Fruit fly (Drosophila melanogaster): ENCODE results near the gene GAA1.

The GAA1 gene

DNA sequence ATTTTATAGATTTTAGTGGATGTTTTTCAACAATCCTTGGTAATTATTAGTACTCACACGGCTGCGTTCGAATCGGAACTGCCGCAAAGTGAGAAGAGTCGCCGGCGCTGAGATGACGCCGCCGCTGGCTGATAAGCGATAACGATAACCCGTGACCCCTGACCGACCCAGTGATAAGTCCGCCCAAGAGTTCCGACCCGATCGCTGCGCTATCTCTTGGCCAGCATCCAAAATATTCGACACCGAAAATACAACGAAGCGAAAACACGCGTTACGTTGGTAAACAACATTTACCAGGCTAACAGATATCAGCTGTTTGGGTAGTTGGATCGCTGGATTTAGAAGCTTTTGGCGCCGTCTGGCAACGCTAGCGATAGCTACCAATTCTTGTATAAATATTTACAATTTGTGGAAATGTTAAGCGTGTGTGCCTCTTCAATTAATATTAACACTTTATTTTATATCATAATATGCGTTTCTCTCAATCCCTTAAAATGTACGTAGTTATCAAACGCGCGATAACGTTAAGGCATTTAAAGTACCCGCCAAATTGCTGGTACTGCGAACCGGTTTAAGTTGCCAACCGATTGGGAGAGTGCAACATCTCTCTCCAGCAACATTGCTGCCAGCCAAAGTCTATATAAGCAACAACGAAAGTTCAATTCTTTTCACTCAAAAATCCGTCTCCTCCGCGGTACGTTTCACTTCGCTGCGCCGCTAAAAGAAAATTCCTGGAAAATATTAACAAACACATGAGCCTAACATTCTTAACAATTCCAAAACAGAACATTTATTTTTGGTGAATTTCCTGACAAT, 43.5 kb upstream of the GAA1 start, which contains the start of the genes Shmt and CG3726 (continued):
- 0 out of 3 replicates have a peak, but pooled peaks have one; percentile 41 for TF ChIP-seq CG6791 (GFP tag; IDR thresholded peaks at IDR 0.05; ENCODE audit: partially characterized antibody)
- peak; percentile 24 for TF ChIP-seq pzg (GFP tag; optimal IDR thresholded peaks at IDR 0.05)
- TF ChIP-seq CG6854 (GFP tag; optimal IDR thresholded peaks at IDR 0.05) = peak; percentile 21
- peak; percentile 16 for TF ChIP-seq pita (GFP tag; optimal IDR thresholded peaks at IDR 0.05)
- no peak for TF ChIP-seq CG34422 (GFP tag; IDR thresholded peaks at IDR 0.05)
- peak; percentile 9 for TF ChIP-seq CG7987 (GFP tag; optimal IDR thresholded peaks at IDR 0.05)
- peak; percentile 42; the same call in 1 of the 2 replicates for TF ChIP-seq chm (GFP tag; IDR thresholded peaks at IDR 0.05)
- TF ChIP-seq Hand (GFP tag; optimal IDR thresholded peaks at IDR 0.05) = no peak
- no peak for TF ChIP-seq CG11456 (GFP tag; IDR thresholded peaks at IDR 0.05)
- peak; percentile 20 for TF ChIP-seq CG1233 (GFP tag; optimal IDR thresholded peaks at IDR 0.05)
- TF ChIP-seq z (GFP tag; IDR thresholded peaks at IDR 0.05) = peak; percentile 68; the same call in 1 of the 3 replicates
- TF ChIP-seq CG34376 (GFP tag; optimal IDR thresholded peaks at IDR 0.05) = peak; percentile 5
- no peak for TF ChIP-seq CG18764 (GFP tag; optimal IDR thresholded peaks at IDR 0.05)
- peak; percentile 87 for TF ChIP-seq Jarid2 (GFP tag; optimal IDR thresholded peaks at IDR 0.05)
- TF ChIP-seq crp (GFP tag; optimal IDR thresholded peaks at IDR 0.05) = peak; percentile 5 to 90
- TF ChIP-seq Hmr (GFP tag; optimal IDR thresholded peaks at IDR 0.05) = peak; percentile 24
- TF ChIP-seq ind (GFP tag; optimal IDR thresholded peaks at IDR 0.05) = no peak
- TF ChIP-seq hbn (GFP tag; IDR thresholded peaks at IDR 0.05; ENCODE audit: partially characterized antibody) = 0 out of 2 replicates have a peak, but pooled peaks have one; percentile 20
- TF ChIP-seq dm (GFP tag; optimal IDR thresholded peaks at IDR 0.05) = no peak
- peak; percentile 73 for TF ChIP-seq Med (GFP tag)
- no peak for TF ChIP-seq chinmo (GFP tag; IDR thresholded peaks at IDR 0.05; ENCODE audit: partially characterized antibody)
- TF ChIP-seq CG12071 (GFP tag; optimal IDR thresholded peaks at IDR 0.05) = peak; percentile 44
- TF ChIP-seq fd102C (GFP tag; optimal IDR thresholded peaks at IDR 0.05) = no peak
- TF ChIP-seq Hey (tag; optimal IDR thresholded peaks at IDR 0.05) = no peak
- TF ChIP-seq peb (GFP tag; IDR thresholded peaks at IDR 0.05) = no peak
- peak in 1 of 2 experiments; percentile 13 for TF ChIP-seq Pdp1 (GFP tag; optimal IDR thresholded peaks at IDR 0.05)
- TF ChIP-seq aop (GFP tag; IDR thresholded peaks at IDR 0.05) = no peak
- TF ChIP-seq Stat92E (GFP tag; optimal IDR thresholded peaks at IDR 0.05) = peak in 1 of 3 experiments; percentile 36
- TF ChIP-seq sqz (GFP tag; optimal IDR thresholded peaks at IDR 0.05) = peak; percentile 37
- TF ChIP-seq CTCF (GFP tag; optimal IDR thresholded peaks at IDR 0.05) = peak; percentile 58
- peak; percentile 22 for TF ChIP-seq MBD-R2 (GFP tag; IDR thresholded peaks at IDR 0.05)
- peak; percentile 9 for TF ChIP-seq unpg (GFP tag; optimal IDR thresholded peaks at IDR 0.05)
- TF ChIP-seq CG8944 (GFP tag; optimal IDR thresholded peaks at IDR 0.05) = no peak
- TF ChIP-seq CG11504 (tag; optimal IDR thresholded peaks at IDR 0.05) = peak; percentile 100
- TF ChIP-seq sug (tag; optimal IDR thresholded peaks at IDR 0.05) = peak; percentile 28
- TF ChIP-seq CoRest (tag; optimal IDR thresholded peaks at IDR 0.05) = peak; percentile 4
- TF ChIP-seq zen2 (GFP tag; IDR thresholded peaks at IDR 0.05; ENCODE audit: partially characterized antibody) = no peak
- TF ChIP-seq CG3726 (GFP tag; IDR thresholded peaks at IDR 0.05) = no peak
- peak; percentile 34; the same call in 1 of the 2 replicates for TF ChIP-seq Bgb (GFP tag; IDR thresholded peaks at IDR 0.05; ENCODE audit: partially characterized antibody)
- peak; percentile 9 for TF ChIP-seq CG8924 (tag; optimal IDR thresholded peaks at IDR 0.05)
- TF ChIP-seq tup (GFP tag; optimal IDR thresholded peaks at IDR 0.05) = no peak
- no peak for TF ChIP-seq Sox100B (GFP tag; optimal IDR thresholded peaks at IDR 0.05)
- peak; percentile 45 for TF ChIP-seq CG15514 (GFP tag; optimal IDR thresholded peaks at IDR 0.05)
- peak; percentile 4 for TF ChIP-seq Sin3A (optimal IDR thresholded peaks at IDR 0.05)
- no peak for TF ChIP-seq CG4854 (GFP tag; optimal IDR thresholded peaks at IDR 0.05)
- TF ChIP-seq hkb (optimal IDR thresholded peaks at IDR 0.05) = peak; percentile 1
- TF ChIP-seq hkb (GFP tag; IDR thresholded peaks at IDR 0.05) = no peak
- TF ChIP-seq Dp (GFP tag; optimal IDR thresholded peaks at IDR 0.05) = peak; percentile 75

All from whole organism, embryonic.